Fruit fly (Drosophila melanogaster) whole organism, embryonic: Measurements from ENCODE around the gene Crz.

ENCODE experiments used
- BEAF-32 ChIP-seq: fragments of 200-800 bp; sonication (Bioruptor generic); optimal IDR thresholded peaks from 3 replicates; lab custom pipeline; 2017; ENCODE audit warnings: missing biosample characterization, missing genetic modification characterization, mild to moderate bottlenecking, moderate library complexity, missing genetic modification reagents
- CG11560 ChIP-seq: fragments of 200-800 bp; sonication (Bioruptor generic); IDR thresholded peaks from 3 replicates; pipeline ENCODE4 v1.3.6; 2022; ENCODE audit warnings: missing biosample characterization, missing genetic modification characterization
- CG12659 ChIP-seq: fragments of 200-800 bp; sonication (Bioruptor generic); optimal IDR thresholded peaks from 3 replicates; lab custom pipeline; 2017; ENCODE audit warnings: mild to moderate bottlenecking, missing biosample characterization, missing genetic modification reagents, missing genetic modification characterization
- CG15269 ChIP-seq: fragments of 200-800 bp; sonication (Bioruptor generic); optimal IDR thresholded peaks from 2 replicates; lab custom pipeline; 2018; ENCODE audit warnings: missing biosample characterization, mild to moderate bottlenecking, missing genetic modification characterization, moderate library complexity
- CG15514 ChIP-seq: fragments of 200-800 bp; sonication (Bioruptor generic); optimal IDR thresholded peaks from 3 replicates; lab custom pipeline; 2017; ENCODE audit warnings: missing biosample characterization, missing genetic modification characterization, mild to moderate bottlenecking, moderate library complexity, missing genetic modification reagents
- CG17359 ChIP-seq: fragments of 200-800 bp; sonication (Bioruptor generic); optimal IDR thresholded peaks from 3 replicates; lab custom pipeline; 2018; ENCODE audit warnings: missing biosample characterization, mild to moderate bottlenecking, missing genetic modification characterization, moderate library complexity
- CG2120 ChIP-seq: fragments of 200-800 bp; sonication (Bioruptor generic); optimal IDR thresholded peaks from 3 replicates; lab custom pipeline; 2016; ENCODE audit warnings: missing biosample characterization, missing genetic modification characterization
- CG3065 ChIP-seq: fragments of 200-800 bp; sonication (Bioruptor generic); optimal IDR thresholded peaks from 2 replicates; lab custom pipeline; 2016; ENCODE audit warnings: missing biosample characterization, missing genetic modification characterization
- CG3281 ChIP-seq: fragments of 200-800 bp; sonication (Bioruptor generic); optimal IDR thresholded peaks from 3 replicates; lab custom pipeline; 2017; ENCODE audit warnings: missing biosample characterization, mild to moderate bottlenecking, missing genetic modification characterization
- CG34376 ChIP-seq: fragments of 200-800 bp; sonication (Bioruptor generic); optimal IDR thresholded peaks from 2 replicates; lab custom pipeline; 2018; ENCODE audit warnings: missing biosample characterization, mild to moderate bottlenecking, missing genetic modification characterization
- CG6854 ChIP-seq: fragments of 200-800 bp; sonication (Bioruptor generic); optimal IDR thresholded peaks from 3 replicates; lab custom pipeline; 2017; ENCODE audit warnings: missing biosample characterization, mild to moderate bottlenecking, missing genetic modification characterization
- CG7357 ChIP-seq: fragments of 200-800 bp; sonication (Bioruptor generic); IDR thresholded peaks from 3 replicates; pipeline ENCODE4 v1.3.6; 2022; ENCODE audit warnings: missing biosample characterization, missing genetic modification characterization
- CG7556 ChIP-seq: fragments of 200-800 bp; sonication (Bioruptor generic); optimal IDR thresholded peaks from 2 replicates; lab custom pipeline; 2017; ENCODE audit warnings: missing biosample characterization, mild to moderate bottlenecking, missing genetic modification characterization
- CG7786 ChIP-seq: fragments of 200-800 bp; sonication (Bioruptor generic); optimal IDR thresholded peaks from 2 replicates; lab custom pipeline; 2016; ENCODE audit warnings: missing biosample characterization, missing genetic modification characterization
- CG8281 ChIP-seq: fragments of 200-800 bp; sonication (Bioruptor generic); optimal IDR thresholded peaks from 2 replicates; lab custom pipeline; 2018; ENCODE audit warnings: missing biosample characterization, mild to moderate bottlenecking, missing genetic modification characterization, moderate library complexity
- CG8924 ChIP-seq: fragments of 200-800 bp; optimal IDR thresholded peaks from 3 replicates; lab custom pipeline; 2019; ENCODE audit warnings: missing biosample characterization, mild to moderate bottlenecking, missing genetic modification characterization, moderate library complexity
- CG9727 ChIP-seq: fragments of 200-800 bp; sonication (Bioruptor generic); optimal IDR thresholded peaks from 3 replicates; lab custom pipeline; 2017; ENCODE audit warnings: missing biosample characterization, mild to moderate bottlenecking, missing genetic modification characterization
- CrebB ChIP-seq: fragments of 200-800 bp; sonication (Bioruptor generic); optimal IDR thresholded peaks from 3 replicates; lab custom pipeline; 2018; ENCODE audit warnings: missing biosample characterization, mild to moderate bottlenecking, missing genetic modification characterization
- Eip74EF ChIP-seq, 2 experiments: fragments of 200-800 bp in 1 of 2; fragments of >200 bp in 1 of 2; sonication (Bioruptor generic) in 1 of 2; optimal IDR thresholded peaks; 2 replicates each; lab custom pipeline; 2017 to 2019; ENCODE audit warnings: missing biosample characterization in 2 of 2, missing genetic modification characterization in 2 of 2, mild to moderate bottlenecking in 1 of 2, moderate library complexity in 1 of 2
- Fer1 ChIP-seq: fragments of 200-800 bp; sonication (Bioruptor generic); optimal IDR thresholded peaks from 2 replicates; lab custom pipeline; 2017; ENCODE audit warnings: missing biosample characterization, mild to moderate bottlenecking, missing genetic modification characterization
- MBD-R2 ChIP-seq: fragments of 200-800 bp; sonication (Bioruptor generic); IDR thresholded peaks from 2 replicates; pipeline ENCODE4 v1.3.6; 2022; ENCODE audit warnings: missing biosample characterization, missing genetic modification characterization
- NFAT ChIP-seq: fragments of 200-800 bp; sonication (Bioruptor generic); IDR thresholded peaks from 2 replicates; pipeline ENCODE4 v1.3.6; 2022; ENCODE audit warnings: missing biosample characterization, missing genetic modification characterization
- Tbp ChIP-seq: fragments of >200 bp; optimal IDR thresholded peaks from 2 replicates; lab custom pipeline; 2018; ENCODE audit warnings: missing biosample characterization, missing genetic modification characterization
- ato ChIP-seq: fragments of 200-800 bp; sonication (Bioruptor generic); IDR thresholded peaks from 2 replicates; pipeline ENCODE4 v1.3.6; 2022; ENCODE audit warnings: missing biosample characterization, missing genetic modification characterization; ENCODE audit not compliant: partially characterized antibody
- caup ChIP-seq: fragments of 200-800 bp; sonication (Bioruptor generic); optimal IDR thresholded peaks from 3 replicates; lab custom pipeline; 2017; ENCODE audit warnings: missing biosample characterization, mild to moderate bottlenecking, missing genetic modification characterization, moderate library complexity; ENCODE audit not compliant: severe bottlenecking
- cg ChIP-seq: fragments of 200-800 bp; sonication (Bioruptor generic); optimal IDR thresholded peaks from 3 replicates; lab custom pipeline; 2019; ENCODE audit warnings: missing biosample characterization, mild to moderate bottlenecking, missing genetic modification characterization, moderate library complexity
- cwo ChIP-seq: fragments of 200-800 bp; sonication (Bioruptor generic); optimal IDR thresholded peaks from 3 replicates; lab custom pipeline; 2017; ENCODE audit warnings: missing biosample characterization, missing genetic modification characterization, mild to moderate bottlenecking, moderate library complexity, missing genetic modification reagents
- dmrt99B ChIP-seq: fragments of 200-800 bp; sonication (Bioruptor generic); optimal IDR thresholded peaks from 2 replicates; lab custom pipeline; 2018; ENCODE audit warnings: missing biosample characterization, mild to moderate bottlenecking, missing genetic modification characterization, moderate library complexity
- esg ChIP-seq: fragments of 200-800 bp; sonication (Bioruptor generic); conservative IDR thresholded peaks from 2 replicates; pipeline ENCODE4 v1.3.6; 2022; ENCODE audit warnings: missing biosample characterization, missing genetic modification characterization
- fd102C ChIP-seq: fragments of 200-800 bp; sonication (Bioruptor generic); optimal IDR thresholded peaks from 2 replicates; lab custom pipeline; 2018; ENCODE audit warnings: missing biosample characterization, mild to moderate bottlenecking, missing genetic modification characterization, moderate library complexity
- fd96Cb ChIP-seq: fragments of 200-800 bp; sonication (Bioruptor generic); optimal IDR thresholded peaks from 2 replicates; lab custom pipeline; 2018; ENCODE audit warnings: missing biosample characterization, mild to moderate bottlenecking, missing genetic modification characterization, moderate library complexity
- gcm2 ChIP-seq: fragments of 200-800 bp; sonication (Bioruptor generic); optimal IDR thresholded peaks from 2 replicates; lab custom pipeline; 2016; ENCODE audit warnings: missing biosample characterization, missing genetic modification characterization
- gem ChIP-seq: fragments of 200-800 bp; sonication (Bioruptor generic); optimal IDR thresholded peaks from 2 replicates; lab custom pipeline; 2019; ENCODE audit warnings: missing biosample characterization, mild to moderate bottlenecking, missing genetic modification characterization, moderate library complexity
- grau ChIP-seq: fragments of 200-800 bp; optimal IDR thresholded peaks from 3 replicates; lab custom pipeline; 2019; ENCODE audit warnings: missing biosample characterization, mild to moderate bottlenecking, missing genetic modification characterization, moderate library complexity
- gsb-n ChIP-seq: fragments of 200-800 bp; sonication (Bioruptor generic); optimal IDR thresholded peaks from 3 replicates; lab custom pipeline; 2018; ENCODE audit warnings: missing biosample characterization, mild to moderate bottlenecking, missing genetic modification characterization
- ham ChIP-seq: fragments of 200-800 bp; sonication (Bioruptor generic); IDR thresholded peaks from 2 replicates; pipeline ENCODE4 v1.3.6; 2022; ENCODE audit warnings: missing biosample characterization, missing genetic modification characterization
- lab ChIP-seq: fragments of 200-800 bp; sonication (Bioruptor generic); optimal IDR thresholded peaks from 3 replicates; lab custom pipeline; 2017; ENCODE audit warnings: missing biosample characterization, missing genetic modification characterization, mild to moderate bottlenecking, moderate library complexity, missing genetic modification reagents
- peb ChIP-seq: fragments of 200-800 bp; sonication (Bioruptor generic); IDR thresholded peaks from 2 replicates; pipeline ENCODE4 v1.3.6; 2022; ENCODE audit warnings: missing biosample characterization, missing genetic modification characterization
- repo ChIP-seq: fragments of 200-800 bp; sonication (Bioruptor generic); optimal IDR thresholded peaks from 2 replicates; lab custom pipeline; 2016; ENCODE audit warnings: missing biosample characterization, missing genetic modification characterization
- row ChIP-seq: fragments of 200-800 bp; sonication (Bioruptor generic); IDR thresholded peaks from 3 replicates; pipeline ENCODE4 v1.3.6; 2022; ENCODE audit warnings: missing biosample characterization, missing genetic modification characterization
- sd ChIP-seq: fragments of 200-800 bp; sonication (Bioruptor generic); optimal IDR thresholded peaks from 3 replicates; lab custom pipeline; 2018; ENCODE audit warnings: missing biosample characterization, mild to moderate bottlenecking, missing genetic modification characterization, moderate library complexity
- sim ChIP-seq: fragments of 200-800 bp; sonication (Bioruptor generic); IDR thresholded peaks from 2 replicates; pipeline ENCODE4 v1.3.6; 2022; ENCODE audit warnings: missing biosample characterization, missing genetic modification characterization
- slp2 ChIP-seq: fragments of 200-800 bp; sonication (Bioruptor generic); optimal IDR thresholded peaks from 2 replicates; lab custom pipeline; 2016; ENCODE audit warnings: missing biosample characterization, missing genetic modification characterization
- tin ChIP-seq: fragments of 200-800 bp; sonication (Bioruptor generic); optimal IDR thresholded peaks from 3 replicates; lab custom pipeline; 2016; ENCODE audit warnings: missing biosample characterization, missing genetic modification characterization
- unc-4 ChIP-seq: fragments of 200-800 bp; sonication (Bioruptor generic); IDR thresholded peaks from 2 replicates; pipeline ENCODE4 v1.3.6; 2022; ENCODE audit warnings: missing biosample characterization, missing genetic modification characterization; ENCODE audit not compliant: partially characterized antibody
- zf30C ChIP-seq: fragments of 200-800 bp; sonication (Bioruptor generic); optimal IDR thresholded peaks from 3 replicates; lab custom pipeline; 2018; ENCODE audit warnings: missing biosample characterization, mild to moderate bottlenecking, missing genetic modification characterization

The Crz gene

DNA sequence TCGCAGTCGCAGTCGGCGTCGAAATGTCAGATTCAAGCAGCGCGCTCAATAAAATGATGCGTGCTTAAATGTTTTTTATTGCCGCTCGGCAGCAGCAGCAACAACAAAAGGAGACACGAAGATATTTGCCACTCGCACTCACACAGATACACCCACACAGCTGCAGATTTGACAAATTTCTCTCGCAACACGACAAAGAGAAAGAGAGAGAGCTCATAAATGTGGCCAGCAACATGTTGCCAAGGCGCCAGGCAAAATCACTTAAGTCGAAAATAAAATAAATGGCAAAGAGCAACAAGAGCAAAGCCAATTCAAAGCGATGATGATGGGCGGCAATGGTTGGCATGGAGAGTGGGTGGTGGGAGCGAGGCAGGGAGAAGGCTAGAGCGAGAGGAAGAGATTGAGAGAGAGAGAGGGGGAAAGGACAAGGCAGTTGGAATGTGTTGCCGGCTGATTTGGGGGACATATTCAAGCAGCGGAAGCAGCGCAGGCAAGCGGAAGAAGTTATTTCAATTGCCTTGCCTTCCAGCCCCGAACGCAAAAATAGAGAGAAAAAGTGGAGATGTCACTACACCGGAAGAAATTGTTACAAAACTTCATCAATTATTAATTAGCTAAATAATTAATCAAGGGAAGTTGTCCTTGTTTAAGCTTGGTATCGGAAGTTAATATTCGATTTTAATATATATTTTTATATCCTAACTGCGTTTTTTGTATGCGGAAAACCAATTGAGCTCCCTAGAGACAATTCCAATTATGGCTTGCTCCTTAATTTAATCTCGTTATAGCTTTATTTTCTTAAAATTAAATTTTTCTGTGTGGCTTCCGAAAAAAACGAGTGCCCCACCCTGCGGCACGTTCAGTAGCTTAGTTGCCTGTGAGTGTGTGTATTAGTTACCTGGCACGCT lies 32.4 kb downstream of the Crz start (continued):
- TF ChIP-seq gcm2 (no peak), gsb-n (peak; percentile 14), unc-4 (GFP tag; lab: Robert Waterston, UW) (0 out of 2 replicates have a peak, but pooled peaks have one; percentile 29), cwo (GFP tag; lab: Kevin White, UChicago) (peak; percentile 72), CG7357 (GFP tag; lab: Robert Waterston, UW) (no peak; the same call in 2 of the 3 replicates), CG8281 (tag; lab: Kevin White, UChicago) (peak; percentile 8), CG11560 (tag; lab: Robert Waterston, UW) (no peak), CG7786 (no peak), MBD-R2 (GFP tag; lab: Robert Waterston, UW) (0 out of 2 replicates have a peak, but pooled peaks have one; percentile 13), BEAF-32 (GFP tag; lab: Kevin White, UChicago) (no peak), zf30C (GFP tag; lab: Kevin White, UChicago) (no peak), repo (GFP tag; lab: Kevin White, UChicago) (no peak), dmrt99B (peak; percentile 79), Eip74EF (GFP tag; optimal IDR thresholded peaks at IDR 0.05; lab: Kevin White, UChicago) (peak in 1 of 2 experiments; percentile 33), peb (GFP tag; lab: Robert Waterston, UW) (no peak), CG3065 (GFP tag; lab: Kevin White, UChicago) (no peak), slp2 (no peak), fd102C (GFP tag; lab: Kevin White, UChicago) (no peak)

DNA sequence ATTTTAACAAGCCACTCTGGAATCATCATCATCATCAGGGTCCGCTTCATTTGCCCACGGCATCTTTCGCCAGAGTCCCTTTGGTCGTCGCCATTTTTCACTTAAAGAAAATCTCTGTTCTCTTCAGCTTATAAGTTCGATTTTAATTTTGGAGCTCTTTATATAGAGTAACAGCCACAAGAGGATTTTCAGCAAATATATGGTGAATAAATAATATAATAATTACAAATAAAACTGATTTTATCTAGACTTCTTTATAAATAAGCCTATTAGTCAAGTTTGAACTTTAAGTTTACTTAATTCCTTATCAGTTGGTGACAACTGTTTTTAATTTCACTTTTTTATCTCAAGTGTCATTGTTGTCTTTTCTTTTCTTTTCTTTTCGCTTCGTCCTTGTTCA lies 33.8 kb downstream of the Crz start:
- TF ChIP-seq row (0 out of 3 replicates have a peak, but pooled peaks have one; percentile 24), ato (GFP tag; lab: Robert Waterston, UW) (no peak), CG8924 (tag; lab: Kevin White, UChicago) (peak; percentile 10), CG2120 (peak; percentile 13), fd96Cb (tag; lab: Kevin White, UChicago) (peak; percentile 4), lab (GFP tag; lab: Kevin White, UChicago) (peak; percentile 51), CG7556 (GFP tag; lab: Kevin White, UChicago) (peak; percentile 57), CrebB (no peak), CG34376 (GFP tag; lab: Kevin White, UChicago) (no peak), CG12659 (GFP tag; lab: Kevin White, UChicago) (peak; percentile 4), tin (GFP tag; lab: Kevin White, UChicago) (no peak), Tbp (no peak), CG3281 (GFP tag; lab: Kevin White, UChicago) (peak; percentile 10), Fer1 (GFP tag; lab: Kevin White, UChicago) (peak; percentile 44), sim (no peak), CG9727 (GFP tag; lab: Kevin White, UChicago) (peak; percentile 9), CG15514 (GFP tag; lab: Kevin White, UChicago) (peak; percentile 7), esg (GFP tag; lab: Robert Waterston, UW) (no peak), cwo (GFP tag; lab: Kevin White, UChicago) (peak; percentile 43), gem (tag; lab: Kevin White, UChicago) (peak; percentile 51), CG17359 (tag; lab: Kevin White, UChicago) (peak; percentile 7), zf30C (GFP tag; lab: Kevin White, UChicago) (no peak), CG6854 (GFP tag; lab: Kevin White, UChicago) (no peak), sd (tag; lab: Kevin White, UChicago) (peak; percentile 40), caup (GFP tag; lab: Kevin White, UChicago) (peak; percentile 23), ham (GFP tag; lab: Robert Waterston, UW) (no peak), CG15269 (peak; percentile 9), grau (peak; percentile 41), cg (GFP tag; lab: Kevin White, UChicago) (no peak), NFAT (GFP tag; lab: Robert Waterston, UW) (no peak)
